Worm (Caenorhabditis elegans) whole organism, L3 larva: ENCODE data around the gene egl-38.

Experiments used
- elt-3 ChIP-seq, 3 experiments: fragments of 150-350 bp in 1 of 3; sonication (generic microtip) in 2 of 3; optimal IDR thresholded peaks; 2 replicates in 2 of 3; 4 replicates in 1 of 3; lab custom pipeline; 2014 to 2017; ENCODE audit warnings: missing biosample characterization in 3 of 3, missing genetic modification characterization in 3 of 3
- nhr-12 ChIP-seq: fragments of 150-350 bp; optimal IDR thresholded peaks from 2 replicates; lab custom pipeline; 2014; ENCODE audit warnings: missing biosample characterization, missing genetic modification characterization

ce11 chrIV:10126544-10126943 is 16.2 kb upstream of the egl-38 start, which contains the start of gene ctf-18:
- TF ChIP-seq nhr-12 (tag; lab: Kevin White, UChicago), result no peak
- TF ChIP-seq elt-3 (tag; optimal IDR thresholded peaks at IDR 0.05; lab: Kevin White, UChicago), result no peak
